Fruit fly (Drosophila melanogaster) whole organism: ENCODE data around the gene Polr1D.

Experiments used
- CG8478 ChIP-seq: fragments of >200 bp; optimal IDR thresholded peaks from 2 replicates; lab custom pipeline; 2018; ENCODE audit warnings: inconsistent platforms
- Dll ChIP-seq: fragments of >200 bp; optimal IDR thresholded peaks from 2 replicates; lab custom pipeline; 2017
- EcR ChIP-seq, 2 experiments: fragments of >200 bp; optimal IDR thresholded peaks; 2 replicates each; lab custom pipeline; 2017; ENCODE audit warnings: missing biosample characterization in 2 of 2, missing genetic modification characterization in 2 of 2, missing genetic modification reagents in 2 of 2
- pan ChIP-seq: fragments of >200 bp; optimal IDR thresholded peaks from 2 replicates; lab custom pipeline; 2017
- psq ChIP-seq: fragments of >200 bp; optimal IDR thresholded peaks from 2 replicates; lab custom pipeline; 2017
- usp ChIP-seq: fragments of >200 bp; optimal IDR thresholded peaks from 2 replicates; lab custom pipeline; 2017; ENCODE audit warnings: missing biosample characterization, missing genetic modification characterization, mixed read lengths

Polr1D gene

dm6 chr2L:19133465-19134365 lies 1.3 kb downstream of the Polr1D start, which contains the start of gene brat:
Gene brat, plus strand, starts transcription at chr2L:19133816.
- no peak for TF ChIP-seq CG8478

dm6 chr2L:19131905-19132402 lies 3.1 kb downstream of the Polr1D start, which contains the start of the genes AsnRS and DCTN6-p27:
Gene AsnRS, minus strand, starts transcription at chr2L:19131954.
Gene DCTN6-p27, plus strand, starts transcription at chr2L:19132323.
- TF ChIP-seq CG8478 (no peak), Dll (lab: Kevin White, UChicago) (no peak), psq (lab: Kevin White, UChicago) (no peak), EcR (GFP tag; optimal IDR thresholded peaks at IDR 0.05; lab: Kevin White, UChicago) (no peak), pan (lab: Kevin White, UChicago) (no peak), usp (no peak)

dm6 chr2L:19126888-19127287 lies 8.1 kb downstream of the Polr1D start:
- no peak for TF ChIP-seq CG8478
- no peak for TF ChIP-seq usp
- TF ChIP-seq pan (lab: Kevin White, UChicago), result no peak
- no peak for TF ChIP-seq EcR (GFP tag; optimal IDR thresholded peaks at IDR 0.05; lab: Kevin White, UChicago)
- no peak for TF ChIP-seq psq (lab: Kevin White, UChicago)

dm6 chr2L:19123472-19124070 lies 11.5 kb downstream of the Polr1D start, which contains the start of gene Phb1:
Gene Phb1, minus strand, starts transcription at chr2L:19123869.
- TF ChIP-seq EcR (GFP tag; optimal IDR thresholded peaks at IDR 0.05; lab: Kevin White, UChicago), result no peak
- TF ChIP-seq usp, result no peak
- no peak for TF ChIP-seq pan (lab: Kevin White, UChicago)

- no peak for TF ChIP-seq Dll (lab: Kevin White, UChicago)
- no peak for TF ChIP-seq CG8478
- no peak for TF ChIP-seq usp
- no peak for TF ChIP-seq pan (lab: Kevin White, UChicago)
- TF ChIP-seq EcR (GFP tag; optimal IDR thresholded peaks at IDR 0.05; lab: Kevin White, UChicago), result no peak
- no peak for TF ChIP-seq psq (lab: Kevin White, UChicago)
Observed at dm6 chr2L:19120984-19121383, 14.0 kb downstream of the Polr1D start.

dm6 chr2L:19120196-19120950 lies 14.7 kb downstream of the Polr1D start, which contains the start of gene Ddc:
Gene Ddc, minus strand, starts transcription at chr2L:19120306.
- TF ChIP-seq pan (lab: Kevin White, UChicago), result no peak

- TF ChIP-seq EcR (GFP tag; optimal IDR thresholded peaks at IDR 0.05; lab: Kevin White, UChicago), result no peak
- no peak for TF ChIP-seq Dll (lab: Kevin White, UChicago)
- TF ChIP-seq usp, result no peak
- TF ChIP-seq psq (lab: Kevin White, UChicago), result no peak
- TF ChIP-seq pan (lab: Kevin White, UChicago), result no peak
- TF ChIP-seq CG8478, result no peak
Observed at dm6 chr2L:19114183-19114776, 20.8 kb downstream of the Polr1D start, which contains the start of gene CG10561. Gene CG10561, plus strand, starts transcription at chr2L:19114401.

dm6 chr2L:19112200-19112599 lies 22.8 kb downstream of the Polr1D start:
- no peak for TF ChIP-seq psq (lab: Kevin White, UChicago)
- TF ChIP-seq CG8478, result no peak
- no peak for TF ChIP-seq EcR (GFP tag; optimal IDR thresholded peaks at IDR 0.05; lab: Kevin White, UChicago)
- no peak for TF ChIP-seq usp
- TF ChIP-seq Dll (lab: Kevin White, UChicago), result no peak
- TF ChIP-seq pan (lab: Kevin White, UChicago), result no peak

- no peak for TF ChIP-seq EcR (GFP tag; optimal IDR thresholded peaks at IDR 0.05; lab: Kevin White, UChicago)
- no peak for TF ChIP-seq usp
- no peak for TF ChIP-seq pan (lab: Kevin White, UChicago)
- TF ChIP-seq CG8478, result no peak
- no peak for TF ChIP-seq psq (lab: Kevin White, UChicago)
- no peak for TF ChIP-seq Dll (lab: Kevin White, UChicago)
Observed at dm6 chr2L:19111729-19112128, 23.3 kb downstream of the Polr1D start.

- TF ChIP-seq EcR (GFP tag; optimal IDR thresholded peaks at IDR 0.05; lab: Kevin White, UChicago) (no peak), psq (lab: Kevin White, UChicago) (no peak), CG8478 (no peak), usp (no peak), pan (lab: Kevin White, UChicago) (no peak), Dll (lab: Kevin White, UChicago) (no peak)
Observed at dm6 chr2L:19111137-19111536, 23.9 kb downstream of the Polr1D start.

dm6 chr2L:19109625-19110204 lies 25.3 kb downstream of the Polr1D start, which contains the start of gene amd:
Gene amd, plus strand, starts transcription at chr2L:19110154.
- TF ChIP-seq pan (lab: Kevin White, UChicago) (no peak), usp (no peak), CG8478 (no peak), psq (lab: Kevin White, UChicago) (no peak), Dll (lab: Kevin White, UChicago) (no peak), EcR (GFP tag; optimal IDR thresholded peaks at IDR 0.05; lab: Kevin White, UChicago) (no peak)
